Worm (Caenorhabditis elegans) whole organism, young adult: Measurements from ENCODE around the gene C28D4.18.
A peak's percentile ranks its signal among the peaks of the same experiment; 100 is the strongest.

Experiments used
- B0019.2 ChIP-seq: fragments of 200-800 bp; sonication (Bioruptor generic); conservative IDR thresholded peaks from 2 replicates; pipeline ENCODE4 v1.3.6; 2022; ENCODE audit warnings: missing genetic modification reagents, missing genetic modification characterization, missing compliant biosample characterization
- C17E4.6 ChIP-seq: fragments of 200-800 bp; sonication (Bioruptor generic); IDR thresholded peaks from 2 replicates; pipeline ENCODE4 v1.3.6; 2022; ENCODE audit warnings: missing genetic modification reagents, missing genetic modification characterization, missing compliant biosample characterization
- D2030.7 ChIP-seq: fragments of 200-800 bp; sonication (Bioruptor generic); IDR thresholded peaks from 2 replicates; pipeline ENCODE4 v1.3.6; 2022; ENCODE audit warnings: missing genetic modification reagents, missing genetic modification characterization, missing compliant biosample characterization
- F10E7.11 ChIP-seq: sonication (generic microtip); optimal IDR thresholded peaks from 2 replicates; lab custom pipeline; 2017; ENCODE audit warnings: mild to moderate bottlenecking, missing genetic modification characterization, moderate library complexity, missing compliant biosample characterization
- F33H1.4 ChIP-seq: fragments of 200-800 bp; sonication (Bioruptor generic); IDR thresholded peaks from 2 replicates; pipeline ENCODE4 v1.3.6; 2022; ENCODE audit warnings: missing genetic modification reagents, missing genetic modification characterization, missing compliant biosample characterization
- K11D2.4 ChIP-seq: fragments of 200-800 bp; sonication (Bioruptor generic); IDR thresholded peaks from 2 replicates; pipeline ENCODE4 v1.3.6; 2022; ENCODE audit warnings: missing genetic modification reagents, missing genetic modification characterization, missing compliant biosample characterization
- K12H6.12 ChIP-seq: fragments of 200-800 bp; sonication (Bioruptor generic); optimal IDR thresholded peaks from 2 replicates; lab custom pipeline; 2018; ENCODE audit warnings: mild to moderate bottlenecking, missing genetic modification characterization, missing compliant biosample characterization
- Y53G8AR.9 ChIP-seq: fragments of 200-800 bp; sonication (Bioruptor generic); conservative IDR thresholded peaks from 2 replicates; pipeline ENCODE4 v1.3.6; 2022; ENCODE audit warnings: missing genetic modification reagents, missing genetic modification characterization, missing compliant biosample characterization
- Y56A3A.18 ChIP-seq: fragments of 200-800 bp; sonication (Bioruptor generic); IDR thresholded peaks from 2 replicates; pipeline ENCODE4 v1.3.6; 2022; ENCODE audit warnings: missing genetic modification reagents, missing genetic modification characterization, missing compliant biosample characterization
- Y79H2A.3 ChIP-seq: fragments of 200-800 bp; sonication (Bioruptor generic); conservative IDR thresholded peaks from 2 replicates; pipeline ENCODE4 v1.3.6; 2022; ENCODE audit warnings: missing genetic modification reagents, missing genetic modification characterization, missing compliant biosample characterization
- Y95B8A.8 ChIP-seq: fragments of 200-800 bp; sonication (Bioruptor generic); IDR thresholded peaks from 2 replicates; pipeline ENCODE4 v1.3.6; 2022; ENCODE audit warnings: missing genetic modification reagents, missing genetic modification characterization, missing compliant biosample characterization
- ama-1 ChIP-seq, 3 experiments: fragments of 150-350 bp in 1 of 3; sonication (generic microtip) in 2 of 3; optimal IDR thresholded peaks; 2 replicates each; lab custom pipeline; 2014 to 2018; ENCODE audit warnings: missing biosample characterization in 2 of 3, missing genetic modification characterization in 2 of 3, missing genetic modification reagents in 2 of 3
- aptf-2 ChIP-seq: fragments of 200-800 bp; sonication (Bioruptor generic); conservative IDR thresholded peaks from 2 replicates; pipeline ENCODE4 v1.3.6; 2022; ENCODE audit warnings: missing genetic modification reagents, missing genetic modification characterization, missing compliant biosample characterization
- atf-7 ChIP-seq: sonication (generic microtip); optimal IDR thresholded peaks from 2 replicates; lab custom pipeline; 2017; ENCODE audit warnings: mild to moderate bottlenecking, missing genetic modification characterization, missing compliant biosample characterization
- attf-5 ChIP-seq: fragments of 200-800 bp; sonication (Bioruptor generic); optimal IDR thresholded peaks from 2 replicates; lab custom pipeline; 2018; ENCODE audit warnings: mild to moderate bottlenecking, missing genetic modification characterization, missing compliant biosample characterization
- bed-1 ChIP-seq: fragments of 200-800 bp; sonication (Bioruptor generic); IDR thresholded peaks from 2 replicates; pipeline ENCODE4 v1.3.6; 2022; ENCODE audit warnings: missing genetic modification reagents, missing genetic modification characterization, missing compliant biosample characterization
- bed-2 ChIP-seq: fragments of 200-800 bp; sonication (Bioruptor generic); IDR thresholded peaks from 2 replicates; pipeline ENCODE4 v1.3.6; 2022; ENCODE audit warnings: missing genetic modification reagents, missing genetic modification characterization, missing compliant biosample characterization
- cebp-1 ChIP-seq, 2 experiments: fragments of 200-800 bp in 1 of 2; sonication (Bioruptor generic) in 1 of 2; sonication (generic microtip) in 1 of 2; IDR thresholded peaks in 1 of 2; optimal IDR thresholded peaks in 1 of 2; 2 replicates each; pipeline versions ENCODE4 v1.3.6 to Lab custom; 2017 to 2022; ENCODE audit warnings: missing compliant biosample characterization in 2 of 2, missing genetic modification characterization in 2 of 2, mild to moderate bottlenecking in 1 of 2, missing genetic modification reagents in 1 of 2, moderate library complexity in 1 of 2
- cebp-2 ChIP-seq: fragments of 200-800 bp; sonication (Bioruptor generic); IDR thresholded peaks from 2 replicates; pipeline ENCODE4 v1.3.6; 2022; ENCODE audit warnings: missing genetic modification characterization, missing compliant biosample characterization
- ceh-91 ChIP-seq: fragments of 200-800 bp; sonication (Bioruptor generic); IDR thresholded peaks from 2 replicates; pipeline ENCODE4 v1.3.6; 2022; ENCODE audit warnings: missing genetic modification reagents, missing genetic modification characterization, missing compliant biosample characterization
- chd-7 ChIP-seq: sonication (generic microtip); optimal IDR thresholded peaks from 2 replicates; lab custom pipeline; 2016; ENCODE audit warnings: mild to moderate bottlenecking, missing genetic modification characterization, moderate library complexity, missing compliant biosample characterization
- egl-18 ChIP-seq: fragments of 200-800 bp; sonication (Bioruptor generic); IDR thresholded peaks from 2 replicates; pipeline ENCODE4 v1.3.6; 2022; ENCODE audit warnings: missing genetic modification reagents, missing genetic modification characterization, missing compliant biosample characterization
- gei-17 ChIP-seq: fragments of 200-800 bp; sonication (Bioruptor generic); optimal IDR thresholded peaks from 2 replicates; lab custom pipeline; 2018; ENCODE audit warnings: mild to moderate bottlenecking, missing genetic modification characterization, missing compliant biosample characterization
- hlh-26 ChIP-seq: fragments of 200-800 bp; sonication (Bioruptor generic); conservative IDR thresholded peaks from 2 replicates; pipeline ENCODE4 v1.3.6; 2022; ENCODE audit warnings: missing genetic modification reagents, missing genetic modification characterization, missing compliant biosample characterization
- hmg-1.2 ChIP-seq: fragments of 200-800 bp; sonication (Bioruptor generic); IDR thresholded peaks from 2 replicates; pipeline ENCODE4 v1.3.6; 2022; ENCODE audit warnings: missing genetic modification reagents, missing genetic modification characterization, missing compliant biosample characterization
- hrde-1 ChIP-seq: sonication (generic microtip); optimal IDR thresholded peaks from 2 replicates; lab custom pipeline; 2016; ENCODE audit warnings: missing genetic modification characterization, mild to moderate bottlenecking, missing compliant biosample characterization, moderate library complexity, missing genotype, missing genetic modification reagents, borderline replicate concordance
- lag-1 ChIP-seq: fragments of 200-800 bp; sonication (Bioruptor generic); IDR thresholded peaks from 2 replicates; pipeline ENCODE4 v1.3.6; 2022; ENCODE audit warnings: missing genetic modification reagents, missing genetic modification characterization, missing compliant biosample characterization
- lin-26 ChIP-seq: fragments of 200-800 bp; sonication (Bioruptor generic); IDR thresholded peaks from 2 replicates; pipeline ENCODE4 v1.3.6; 2022; ENCODE audit warnings: missing genetic modification reagents, missing genetic modification characterization, missing compliant biosample characterization
- lin-35 ChIP-seq, 3 experiments: fragments of 150-350 bp in 2 of 3; sonication (generic microtip) in 1 of 3; optimal IDR thresholded peaks; 2 replicates each; lab custom pipeline; 2014 to 2018; ENCODE audit warnings: missing biosample characterization in 3 of 3, missing genetic modification characterization in 3 of 3, missing genetic modification reagents in 3 of 3
- lin-40 ChIP-seq: sonication (generic microtip); optimal IDR thresholded peaks from 2 replicates; lab custom pipeline; 2016; ENCODE audit warnings: missing genetic modification characterization, mild to moderate bottlenecking, missing compliant biosample characterization, missing genotype, missing genetic modification reagents
- madf-10 ChIP-seq: sonication (generic microtip); optimal IDR thresholded peaks from 2 replicates; lab custom pipeline; 2016; ENCODE audit warnings: mild to moderate bottlenecking, missing genetic modification characterization, missing compliant biosample characterization
- mcd-1 ChIP-seq: fragments of 200-800 bp; sonication (Bioruptor generic); IDR thresholded peaks from 2 replicates; pipeline ENCODE4 v1.3.6; 2022; ENCODE audit warnings: missing genetic modification reagents, missing genetic modification characterization, missing compliant biosample characterization
- mes-4 ChIP-seq: sonication (generic microtip); optimal IDR thresholded peaks from 2 replicates; lab custom pipeline; 2016; ENCODE audit warnings: missing genotype, missing genetic modification characterization, missing compliant biosample characterization
- nfya-2 ChIP-seq: fragments of 200-800 bp; sonication (Bioruptor generic); IDR thresholded peaks from 2 replicates; pipeline ENCODE4 v1.3.6; 2022; ENCODE audit warnings: missing genetic modification reagents, missing genetic modification characterization, missing compliant biosample characterization
- nfyb-1 ChIP-seq: fragments of 200-800 bp; sonication (Bioruptor generic); IDR thresholded peaks from 2 replicates; pipeline ENCODE4 v1.3.6; 2022; ENCODE audit warnings: missing genetic modification reagents, missing genetic modification characterization, missing compliant biosample characterization
- nhr-80 ChIP-seq: sonication (generic microtip); optimal IDR thresholded peaks from 2 replicates; lab custom pipeline; 2016; ENCODE audit warnings: missing genetic modification characterization, missing compliant biosample characterization
- pbrm-1 ChIP-seq: fragments of 200-800 bp; sonication (Bioruptor generic); IDR thresholded peaks from 2 replicates; pipeline ENCODE4 v1.3.6; 2022; ENCODE audit warnings: missing genetic modification reagents, missing genetic modification characterization, missing compliant biosample characterization
- pha-4 ChIP-seq: fragments of 150-350 bp; sonication (generic microtip); optimal IDR thresholded peaks from 2 replicates; lab custom pipeline; 2014; ENCODE audit warnings: missing biosample characterization, missing genetic modification reagents, missing genetic modification characterization
- rpc-1 ChIP-seq, 2 experiments: fragments of 150-350 bp in 1 of 2; sonication (generic microtip) in 1 of 2; optimal IDR thresholded peaks; 2 replicates each; lab custom pipeline; 2014 to 2018; ENCODE audit warnings: missing biosample characterization in 1 of 2, missing genetic modification characterization in 1 of 2, missing genetic modification reagents in 1 of 2, missing genotype in 1 of 2
- sea-2 ChIP-seq: fragments of 200-800 bp; sonication (Bioruptor generic); IDR thresholded peaks from 2 replicates; pipeline ENCODE4 v1.3.6; 2022; ENCODE audit warnings: missing genetic modification characterization, missing compliant biosample characterization
- snpc-3.4 ChIP-seq: sonication (generic microtip); optimal IDR thresholded peaks from 2 replicates; lab custom pipeline; 2017; ENCODE audit warnings: missing genetic modification characterization, mild to moderate bottlenecking, missing compliant biosample characterization, antibody characterized with exemption, moderate library complexity, missing genotype, missing genetic modification reagents
- snpc-4 ChIP-seq, 5 experiments: fragments of 150-350 bp in 1 of 5; sonication (generic microtip) in 4 of 5; optimal IDR thresholded peaks; 2 replicates each; lab custom pipeline; 2014 to 2018; ENCODE audit warnings: missing genetic modification characterization in 5 of 5, missing biosample characterization in 3 of 5, antibody characterized with exemption in 2 of 5, mild to moderate bottlenecking in 2 of 5, missing compliant biosample characterization in 2 of 5, missing genotype in 2 of 5, moderate library complexity in 2 of 5, missing genetic modification reagents in 1 of 5
- somi-1 ChIP-seq: fragments of 200-800 bp; sonication (Bioruptor generic); optimal IDR thresholded peaks from 2 replicates; lab custom pipeline; 2018; ENCODE audit warnings: mild to moderate bottlenecking, missing genetic modification characterization, missing compliant biosample characterization
- tbp1 ChIP-seq: fragments of 200-800 bp; sonication (Bioruptor generic); optimal IDR thresholded peaks from 2 replicates; lab custom pipeline; 2018; ENCODE audit warnings: mild to moderate bottlenecking, missing genetic modification characterization, missing compliant biosample characterization
- ztf-18 ChIP-seq: sonication (generic microtip); optimal IDR thresholded peaks from 2 replicates; lab custom pipeline; 2016; ENCODE audit warnings: missing genotype, mild to moderate bottlenecking, missing genetic modification characterization, missing compliant biosample characterization
- ztf-26 ChIP-seq: sonication (generic microtip); optimal IDR thresholded peaks from 2 replicates; lab custom pipeline; 2017; ENCODE audit warnings: missing genetic modification characterization, missing compliant biosample characterization
- ztf-3 ChIP-seq: fragments of 200-800 bp; sonication (Bioruptor generic); optimal IDR thresholded peaks from 2 replicates; lab custom pipeline; 2018; ENCODE audit warnings: mild to moderate bottlenecking, missing genetic modification characterization, missing compliant biosample characterization

C28D4.18 gene

ce11 chrIV:9718396-9718795 lies 6.7 kb upstream of the C28D4.18 start:
- peak; percentile 74 for TF ChIP-seq attf-5 (GFP tag; lab: Kevin White, UChicago)
- TF ChIP-seq K11D2.4 (GFP tag; lab: Robert Waterston, UW), result peak; percentile 35; the same call in 1 of the 2 replicates
- peak; percentile 70; the same call in 1 of the 2 replicates for TF ChIP-seq hmg-1.2
- TF ChIP-seq nfya-2 (GFP tag; lab: Robert Waterston, UW), result no peak
- TF ChIP-seq nhr-80 (tag; lab: Kevin White, UChicago), result peak; percentile 94
- 0 out of 2 replicates have a peak, but pooled peaks have one; percentile 36 for TF ChIP-seq nfyb-1 (GFP tag; lab: Robert Waterston, UW)
- TF ChIP-seq atf-7 (tag; lab: Kevin White, UChicago), result peak; percentile 18
- no peak for TF ChIP-seq pha-4 (tag; lab: Kevin White, UChicago)
- peak; percentile 97 for TF ChIP-seq madf-10
- TF ChIP-seq bed-1 (GFP tag; lab: Robert Waterston, UW), result no peak
- TF ChIP-seq mes-4 (tag; lab: Kevin White, UChicago), result no peak
- TF ChIP-seq hlh-26 (GFP tag; lab: Robert Waterston, UW), result no peak
- peak; percentile 76 for TF ChIP-seq lin-40 (tag; lab: Kevin White, UChicago)
- TF ChIP-seq C17E4.6 (GFP tag; lab: Robert Waterston, UW), result no peak
- peak; percentile 35; the same call in 1 of the 2 replicates for TF ChIP-seq pbrm-1 (GFP tag; lab: Robert Waterston, UW)
- TF ChIP-seq ztf-26 (tag; lab: Kevin White, UChicago), result no peak
- peak; percentile 18 for TF ChIP-seq tbp1 (GFP tag; lab: Kevin White, UChicago)
- no peak for TF ChIP-seq D2030.7
- TF ChIP-seq lin-26, result no peak
- peak; percentile 43; the same call in 1 of the 2 replicates for TF ChIP-seq mcd-1 (GFP tag; lab: Robert Waterston, UW)
- TF ChIP-seq Y53G8AR.9 (GFP tag; lab: Robert Waterston, UW), result 0 out of 2 replicates have a peak, but pooled peaks have one; percentile 22
- TF ChIP-seq aptf-2, result no peak
- peak; percentile 9 for TF ChIP-seq ztf-18 (tag; lab: Kevin White, UChicago)
- no peak for TF ChIP-seq F10E7.11 (tag; lab: Kevin White, UChicago)
- TF ChIP-seq snpc-3.4 (tag; lab: Kevin White, UChicago), result no peak
- TF ChIP-seq snpc-4 (GFP tag; optimal IDR thresholded peaks at IDR 0.05; lab: Kevin White, UChicago), result no peak
- peak in 3 of 4 experiments; percentile 19 to 23 (median 21) for TF ChIP-seq snpc-4 (tag; optimal IDR thresholded peaks at IDR 0.05; lab: Kevin White, UChicago)
- peak in 1 of 3 experiments; percentile 49 for TF ChIP-seq lin-35 (GFP tag; optimal IDR thresholded peaks at IDR 0.05; lab: Kevin White, UChicago)
- TF ChIP-seq somi-1 (GFP tag; lab: Kevin White, UChicago), result peak; percentile 17
- TF ChIP-seq chd-7, result peak; percentile 5
- TF ChIP-seq hrde-1, result no peak
- TF ChIP-seq K12H6.12 (tag; lab: Kevin White, UChicago), result peak; percentile 67
- TF ChIP-seq cebp-2 (GFP tag; lab: Robert Waterston, UW), result no peak

- TF ChIP-seq lag-1 (GFP tag; lab: Robert Waterston, UW) (no peak), gei-17 (no peak), cebp-1 (GFP tag; IDR thresholded peaks at IDR 0.05; lab: Robert Waterston, UW) (no peak), cebp-1 (tag; optimal IDR thresholded peaks at IDR 0.05; lab: Kevin White, UChicago) (no peak), egl-18 (GFP tag; lab: Robert Waterston, UW) (no peak), rpc-1 (optimal IDR thresholded peaks at IDR 0.05; lab: Kevin White, UChicago) (no peak), rpc-1 (tag; optimal IDR thresholded peaks at IDR 0.05; lab: Kevin White, UChicago) (no peak), somi-1 (GFP tag; lab: Kevin White, UChicago) (no peak), Y95B8A.8 (GFP tag; lab: Robert Waterston, UW) (no peak), Y56A3A.18 (GFP tag; lab: Robert Waterston, UW) (no peak), nfya-2 (GFP tag; lab: Robert Waterston, UW) (no peak), Y79H2A.3 (GFP tag; lab: Robert Waterston, UW) (no peak), ceh-91 (GFP tag; lab: Robert Waterston, UW) (no peak), F33H1.4 (GFP tag; lab: Robert Waterston, UW) (no peak), sea-2 (GFP tag; lab: Robert Waterston, UW) (no peak), B0019.2 (no peak), bed-2 (no peak), ztf-3 (no peak), ama-1 (optimal IDR thresholded peaks at IDR 0.05; lab: Kevin White, UChicago) (no peak), ama-1 (GFP tag; optimal IDR thresholded peaks at IDR 0.05; lab: Kevin White, UChicago) (no peak), ztf-26 (tag; lab: Kevin White, UChicago) (no peak)
These were observed 1.9 kb upstream of the C28D4.18 start for ce11 chrIV:9723185-9723584.
